Worm (Caenorhabditis elegans) whole organism, early embryonic: ENCODE results near the gene K09E4.1.

ENCODE experiments used
- ama-1 ChIP-seq: fragments of 150-350 bp; optimal IDR thresholded peaks from 2 replicates; lab custom pipeline; 2014
- flt-1 ChIP-seq: fragments of 200-800 bp; sonication (Bioruptor generic); IDR thresholded peaks from 2 replicates; pipeline ENCODE4 v1.3.6; 2022; ENCODE audit warnings: missing genetic modification characterization, missing compliant biosample characterization
- tbx-11 ChIP-seq: fragments of 200-800 bp; sonication (Bioruptor generic); IDR thresholded peaks from 2 replicates; pipeline ENCODE4 v1.3.6; 2022; ENCODE audit warnings: missing genetic modification characterization, missing compliant biosample characterization
- tra-4 ChIP-seq: sonication (generic microtip); optimal IDR thresholded peaks from 2 replicates; lab custom pipeline; 2017; ENCODE audit warnings: missing genetic modification characterization, missing compliant biosample characterization

ce11 chrII:14106164-14106563 lies 31.5 kb upstream of the K09E4.1 start:
- TF ChIP-seq tra-4 (tag; lab: Kevin White, UChicago) (no peak), tbx-11 (GFP tag; lab: Robert Waterston, UW) (no peak), ama-1 (lab: Kevin White, UChicago) (no peak), flt-1 (GFP tag; lab: Robert Waterston, UW) (no peak)
